Worm (Caenorhabditis elegans): ENCODE measurements around the gene Y25C1A.2.

DNA sequence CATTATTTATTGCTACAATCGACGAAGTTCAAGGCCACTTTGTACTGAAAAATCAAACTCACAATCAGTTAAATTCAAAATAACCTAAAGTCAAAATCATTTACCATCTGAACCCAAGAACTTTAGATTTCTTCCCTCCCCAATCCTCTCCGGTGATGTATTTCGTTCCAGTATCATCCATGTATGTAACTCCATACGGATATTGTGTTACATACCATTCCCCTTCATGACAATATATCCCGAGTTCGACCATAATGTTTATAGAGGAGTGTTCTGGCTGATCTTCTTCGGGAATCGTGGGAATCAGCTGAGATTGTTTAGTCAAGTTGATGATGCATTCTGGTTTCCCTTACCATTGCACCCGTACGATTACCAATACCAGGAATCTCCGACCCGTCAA lies 36.0 kb downstream of the Y25C1A.2 start:
- TF ChIP-seq daf-8 (GFP tag; IDR thresholded peaks at IDR 0.05) (no peak), snpc-1.2 (GFP tag; IDR thresholded peaks at IDR 0.05) (no peak), nhr-76 (tag; optimal IDR thresholded peaks at IDR 0.05) (no peak), ama-1 (optimal IDR thresholded peaks at IDR 0.05) (no peak), nhr-237 (tag; optimal IDR thresholded peaks at IDR 0.05) (no peak), ceh-62 (tag; optimal IDR thresholded peaks at IDR 0.05) (no peak), nhr-6 (tag; optimal IDR thresholded peaks at IDR 0.05) (no peak), ces-1 (GFP tag; optimal IDR thresholded peaks at IDR 0.05) (no peak), skn-1 (tag; optimal IDR thresholded peaks at IDR 0.05) (no peak), R02D3.7 (tag; optimal IDR thresholded peaks at IDR 0.05) (no peak)
